Worm (Caenorhabditis elegans): ENCODE results near the gene F26G1.5.

ce11 chrII:4769096-4769495, 2.1 kb downstream of the F26G1.5 start:
- TF ChIP-seq tab-1 (GFP tag; IDR thresholded peaks at IDR 0.05): no peak
- TF ChIP-seq klf-2 (GFP tag; conservative IDR thresholded peaks at IDR 0.05): no peak
- TF ChIP-seq ztf-23 (GFP tag; IDR thresholded peaks at IDR 0.05): no peak
- no peak for TF ChIP-seq cog-1 (tag; optimal IDR thresholded peaks at IDR 0.05)
- no peak for TF ChIP-seq ref-1 (GFP tag; conservative IDR thresholded peaks at IDR 0.05)
- no peak for TF ChIP-seq T22C8.4 (GFP tag; IDR thresholded peaks at IDR 0.05)
- TF ChIP-seq flt-1 (GFP tag; IDR thresholded peaks at IDR 0.05): no peak
